Worm (Caenorhabditis elegans) whole organism, L1 larva: ENCODE data around the gene C29E4.15.

ENCODE experiments used
- ceh-82 ChIP-seq, 3 experiments: fragments of 150-350 bp in 1 of 3; sonication (generic microtip) in 2 of 3; optimal IDR thresholded peaks; 2 replicates each; lab custom pipeline; 2014 to 2017; ENCODE audit warnings: missing biosample characterization in 3 of 3, missing genetic modification characterization in 3 of 3
- unc-130 ChIP-seq: fragments of 150-350 bp; optimal IDR thresholded peaks from 2 replicates; lab custom pipeline; 2017; ENCODE audit warnings: missing biosample characterization, missing genetic modification characterization, inconsistent platforms

ce11 chrIII:7978723-7979122, 26.3 kb downstream of the C29E4.15 start:
- TF ChIP-seq ceh-82 (tag; optimal IDR thresholded peaks at IDR 0.05; lab: Kevin White, UChicago) (peak; percentile 2 to 31 (median 5)), unc-130 (peak; percentile 3)
